Fruit fly (Drosophila melanogaster) Kc167 (cell line): ENCODE data around the gene mura.

Experiments used
- Myc ChIP-seq: fragments of >200 bp; optimal IDR thresholded peaks from 2 replicates; lab custom pipeline; 2017; ENCODE audit warnings: missing external identifiers
- Sin3A ChIP-seq: fragments of >200 bp; optimal IDR thresholded peaks from 2 replicates; lab custom pipeline; 2018; ENCODE audit warnings: missing external identifiers
- h ChIP-seq: fragments of >200 bp; optimal IDR thresholded peaks from 3 replicates; lab custom pipeline; 2018; ENCODE audit warnings: missing external identifiers
- insv ChIP-seq: fragments of >200 bp; optimal IDR thresholded peaks from 3 replicates; lab custom pipeline; 2018; ENCODE audit warnings: missing external identifiers
- psq ChIP-seq: fragments of >200 bp; optimal IDR thresholded peaks from 2 replicates; lab custom pipeline; 2017; ENCODE audit warnings: missing external identifiers
- ttk ChIP-seq: sonication (Bioruptor generic); optimal IDR thresholded peaks from 2 replicates; lab custom pipeline; 2017; ENCODE audit warnings: missing external identifiers

mura gene

dm6 chr3R:9504355-9504754, 47.3 kb downstream of the mura start, which contains the start of gene CG8149:
Gene CG8149, plus strand, starts transcription at chr3R:9504656.
- no peak for TF ChIP-seq Myc (lab: Kevin White, UChicago)
- TF ChIP-seq insv (lab: Kevin White, UChicago) = no peak
- TF ChIP-seq Sin3A (lab: Kevin White, UChicago) = no peak
- TF ChIP-seq h = no peak
- no peak for TF ChIP-seq psq
- no peak for TF ChIP-seq ttk (lab: Kevin White, UChicago)

dm6 chr3R:9503329-9504088, 48.1 kb downstream of the mura start:
- TF ChIP-seq insv (lab: Kevin White, UChicago) = no peak
- TF ChIP-seq h = no peak
- TF ChIP-seq Sin3A (lab: Kevin White, UChicago) = no peak
- TF ChIP-seq ttk (lab: Kevin White, UChicago) = no peak
- TF ChIP-seq Myc (lab: Kevin White, UChicago) = no peak
- TF ChIP-seq psq = no peak

dm6 chr3R:9502416-9502763, 49.2 kb downstream of the mura start, which contains the start of gene RhoL:
Gene RhoL, minus strand, starts transcription at chr3R:9502581.
- no peak for TF ChIP-seq insv (lab: Kevin White, UChicago)
- no peak for TF ChIP-seq Myc (lab: Kevin White, UChicago)
- no peak for TF ChIP-seq Sin3A (lab: Kevin White, UChicago)

dm6 chr3R:9501489-9502415, 49.9 kb downstream of the mura start:
- TF ChIP-seq psq (no peak), insv (lab: Kevin White, UChicago) (no peak), ttk (lab: Kevin White, UChicago) (no peak), Myc (lab: Kevin White, UChicago) (no peak), Sin3A (lab: Kevin White, UChicago) (no peak), h (no peak)

dm6 chr3R:9500193-9501051, 51.2 kb downstream of the mura start:
- no peak for TF ChIP-seq Sin3A (lab: Kevin White, UChicago)
- TF ChIP-seq Myc (lab: Kevin White, UChicago) = no peak
- TF ChIP-seq insv (lab: Kevin White, UChicago) = no peak
- no peak for TF ChIP-seq ttk (lab: Kevin White, UChicago)
- TF ChIP-seq psq = no peak
- TF ChIP-seq h = no peak

dm6 chr3R:9499238-9499637, 52.4 kb downstream of the mura start:
- no peak for TF ChIP-seq psq
- no peak for TF ChIP-seq h
- TF ChIP-seq insv (lab: Kevin White, UChicago) = no peak

dm6 chr3R:9496748-9497147, 54.9 kb downstream of the mura start:
- no peak for TF ChIP-seq insv (lab: Kevin White, UChicago)
- TF ChIP-seq Sin3A (lab: Kevin White, UChicago) = no peak

dm6 chr3R:9494627-9495009, 57.0 kb downstream of the mura start, which contains the start of gene phu:
Gene phu, plus strand, starts transcription at chr3R:9494801.
- TF ChIP-seq h (no peak), insv (lab: Kevin White, UChicago) (no peak), Myc (lab: Kevin White, UChicago) (no peak), psq (no peak), ttk (lab: Kevin White, UChicago) (no peak), Sin3A (lab: Kevin White, UChicago) (no peak)

- no peak for TF ChIP-seq insv (lab: Kevin White, UChicago)
- no peak for TF ChIP-seq Myc (lab: Kevin White, UChicago)
- TF ChIP-seq h = no peak
- no peak for TF ChIP-seq Sin3A (lab: Kevin White, UChicago)
- TF ChIP-seq psq = no peak
- no peak for TF ChIP-seq ttk (lab: Kevin White, UChicago)
Observed at dm6 chr3R:9493627-9494626, 57.7 kb downstream of the mura start, which contains the start of gene CG16779. Gene CG16779, minus strand, starts transcription at chr3R:9493677.

- TF ChIP-seq h (no peak), Myc (lab: Kevin White, UChicago) (no peak), ttk (lab: Kevin White, UChicago) (no peak), Sin3A (lab: Kevin White, UChicago) (no peak), psq (no peak), insv (lab: Kevin White, UChicago) (no peak)
Observed at dm6 chr3R:9492100-9492499, 59.5 kb downstream of the mura start.
